Worm (Caenorhabditis elegans) whole organism, L2 larva: ENCODE data around the gene zig-2.

ENCODE experiments used
- F13H6.1 ChIP-seq: sonication (generic microtip); optimal IDR thresholded peaks from 2 replicates; lab custom pipeline; 2016; ENCODE audit warnings: missing genetic modification characterization, missing compliant biosample characterization
- Y55F3AM.14 ChIP-seq: fragments of 200-800 bp; sonication (Bioruptor generic); optimal IDR thresholded peaks from 2 replicates; lab custom pipeline; 2018; ENCODE audit warnings: mild to moderate bottlenecking, missing genetic modification characterization, missing compliant biosample characterization
- ZK546.5 ChIP-seq: sonication (generic microtip); optimal IDR thresholded peaks from 2 replicates; lab custom pipeline; 2017; ENCODE audit warnings: missing biosample characterization, missing genetic modification characterization
- aly-2 ChIP-seq: fragments of 150-350 bp; optimal IDR thresholded peaks from 2 replicates; lab custom pipeline; 2014; ENCODE audit warnings: missing biosample characterization, missing genetic modification characterization
- ceh-82 ChIP-seq: fragments of 150-350 bp; optimal IDR thresholded peaks from 2 replicates; lab custom pipeline; 2014; ENCODE audit warnings: missing biosample characterization, missing genetic modification characterization
- crh-2 ChIP-seq: sonication (generic microtip); optimal IDR thresholded peaks from 2 replicates; lab custom pipeline; 2017; ENCODE audit warnings: missing biosample characterization, missing genetic modification characterization
- dmd-4 ChIP-seq: sonication (generic microtip); optimal IDR thresholded peaks from 2 replicates; lab custom pipeline; 2017; ENCODE audit warnings: missing biosample characterization, missing genetic modification characterization
- egl-27 ChIP-seq: sonication (generic microtip); optimal IDR thresholded peaks from 3 replicates; lab custom pipeline; 2017; ENCODE audit warnings: missing biosample characterization, missing genetic modification reagents, missing genetic modification characterization
- elt-1 ChIP-seq: fragments of 150-350 bp; optimal IDR thresholded peaks from 2 replicates; lab custom pipeline; 2014; ENCODE audit warnings: missing biosample characterization, missing genetic modification characterization
- elt-3 ChIP-seq: sonication (generic microtip); optimal IDR thresholded peaks from 2 replicates; lab custom pipeline; 2017; ENCODE audit warnings: missing biosample characterization, missing genetic modification characterization
- gmeb-1 ChIP-seq: fragments of 150-350 bp; optimal IDR thresholded peaks from 2 replicates; lab custom pipeline; 2014; ENCODE audit warnings: missing biosample characterization, missing genetic modification characterization
- lin-11 ChIP-seq: fragments of 150-350 bp; sonication (generic microtip); optimal IDR thresholded peaks from 2 replicates; lab custom pipeline; 2014; ENCODE audit warnings: missing biosample characterization, missing genetic modification characterization, inconsistent platforms, mixed read lengths
- lin-13 ChIP-seq: fragments of 150-350 bp; optimal IDR thresholded peaks from 2 replicates; lab custom pipeline; 2014; ENCODE audit warnings: missing biosample characterization, missing genetic modification reagents, missing genetic modification characterization
- lsy-2 ChIP-seq, 2 experiments: fragments of 150-350 bp in 1 of 2; sonication (generic microtip) in 1 of 2; optimal IDR thresholded peaks; 2 replicates each; lab custom pipeline; 2014 to 2017; ENCODE audit warnings: missing biosample characterization in 2 of 2, missing genetic modification characterization in 2 of 2
- mab-5 ChIP-seq: fragments of 150-350 bp; optimal IDR thresholded peaks from 2 replicates; lab custom pipeline; 2014; ENCODE audit warnings: missing biosample characterization, missing genetic modification characterization
- mbf-1 ChIP-seq: sonication (generic microtip); optimal IDR thresholded peaks from 2 replicates; lab custom pipeline; 2017; ENCODE audit warnings: missing biosample characterization, missing genetic modification characterization
- mdl-1 ChIP-seq, 2 experiments: fragments of 150-350 bp in 1 of 2; sonication (generic microtip) in 1 of 2; optimal IDR thresholded peaks; 2 replicates each; lab custom pipeline; 2017; ENCODE audit warnings: missing biosample characterization in 2 of 2, missing genetic modification characterization in 2 of 2
- nhr-10 ChIP-seq: sonication (generic microtip); optimal IDR thresholded peaks from 2 replicates; lab custom pipeline; 2017; ENCODE audit warnings: missing biosample characterization, missing genetic modification characterization
- nhr-129 ChIP-seq: fragments of 150-350 bp; optimal IDR thresholded peaks from 2 replicates; lab custom pipeline; 2014; ENCODE audit warnings: missing biosample characterization, missing genetic modification characterization
- nhr-23 ChIP-seq: fragments of 150-350 bp; optimal IDR thresholded peaks from 2 replicates; lab custom pipeline; 2014; ENCODE audit warnings: missing biosample characterization, missing genetic modification reagents, missing genetic modification characterization
- nhr-6 ChIP-seq: fragments of 150-350 bp; optimal IDR thresholded peaks from 2 replicates; lab custom pipeline; 2014; ENCODE audit warnings: missing biosample characterization, missing genetic modification characterization
- nhr-77 ChIP-seq: fragments of 150-350 bp; optimal IDR thresholded peaks from 2 replicates; lab custom pipeline; 2014; ENCODE audit warnings: missing biosample characterization, missing genetic modification characterization
- peb-1 ChIP-seq: fragments of 150-350 bp; optimal IDR thresholded peaks from 2 replicates; lab custom pipeline; 2014; ENCODE audit warnings: missing biosample characterization, missing genetic modification characterization
- skn-1 ChIP-seq: sonication (generic microtip); optimal IDR thresholded peaks from 2 replicates; lab custom pipeline; 2017; ENCODE audit warnings: missing biosample characterization, missing genetic modification characterization
- sma-3 ChIP-seq: sonication (generic microtip); optimal IDR thresholded peaks from 2 replicates; lab custom pipeline; 2016; ENCODE audit warnings: missing genetic modification reagents, missing genetic modification characterization, missing compliant biosample characterization
- sma-9 ChIP-seq, 2 experiments: fragments of 150-350 bp in 1 of 2; sonication (generic microtip) in 1 of 2; optimal IDR thresholded peaks; 2 replicates each; lab custom pipeline; 2014 to 2016; ENCODE audit warnings: missing genetic modification characterization in 2 of 2, mild to moderate bottlenecking in 1 of 2, missing biosample characterization in 1 of 2, missing compliant biosample characterization in 1 of 2, missing genetic modification reagents in 1 of 2, moderate library complexity in 1 of 2
- snpc-4 ChIP-seq: fragments of 150-350 bp; optimal IDR thresholded peaks from 2 replicates; lab custom pipeline; 2014; ENCODE audit warnings: missing biosample characterization, missing genetic modification characterization
- unc-39 ChIP-seq: fragments of 150-350 bp; optimal IDR thresholded peaks from 2 replicates; lab custom pipeline; 2014; ENCODE audit warnings: missing biosample characterization, missing genetic modification characterization
- unc-55 ChIP-seq: fragments of 150-350 bp; sonication (generic microtip); optimal IDR thresholded peaks from 3 replicates; lab custom pipeline; 2014; ENCODE audit warnings: missing biosample characterization, missing genetic modification reagents, missing genetic modification characterization
- unc-62 ChIP-seq: fragments of 150-350 bp; optimal IDR thresholded peaks from 2 replicates; lab custom pipeline; 2014; ENCODE audit warnings: missing biosample characterization, missing genetic modification reagents, missing genetic modification characterization
- ztf-1 ChIP-seq: fragments of 200-800 bp; sonication (Bioruptor generic); conservative IDR thresholded peaks from 2 replicates; pipeline ENCODE4 v1.3.6; 2022; ENCODE audit warnings: missing genetic modification characterization, missing compliant biosample characterization
- ztf-11 ChIP-seq: sonication (generic microtip); optimal IDR thresholded peaks from 2 replicates; lab custom pipeline; 2017; ENCODE audit warnings: missing biosample characterization, missing genetic modification characterization

Gene zig-2

ce11 chrX:12335808-12336207 is 5.4 kb downstream of the zig-2 start, which contains the start of gene srd-48:
Gene srd-48, plus strand, starts transcription at chrX:12336108.
- no peak for TF ChIP-seq mab-5 (tag; lab: Kevin White, UChicago)
- TF ChIP-seq crh-2 (tag; lab: Kevin White, UChicago): no peak
- TF ChIP-seq Y55F3AM.14 (GFP tag; lab: Kevin White, UChicago): no peak
- TF ChIP-seq ceh-82 (tag; lab: Kevin White, UChicago): no peak
- no peak for TF ChIP-seq sma-3 (GFP tag; lab: Kevin White, UChicago)
- no peak for TF ChIP-seq nhr-129 (tag; lab: Kevin White, UChicago)
- TF ChIP-seq lsy-2 (tag; optimal IDR thresholded peaks at IDR 0.05; lab: Kevin White, UChicago): no peak
- no peak for TF ChIP-seq unc-62 (GFP tag; lab: Kevin White, UChicago)
- no peak for TF ChIP-seq peb-1 (tag; lab: Kevin White, UChicago)
- TF ChIP-seq, all 48 proteins: peak for 0

ce11 chrX:12333479-12333878 is 7.8 kb downstream of the zig-2 start, which contains the start of gene srd-47:
Gene srd-47, plus strand, starts transcription at chrX:12333642.
- TF ChIP-seq nhr-129 (tag; lab: Kevin White, UChicago): no peak
- no peak for TF ChIP-seq F13H6.1 (tag; lab: Kevin White, UChicago)
- TF ChIP-seq ZK546.5 (tag; lab: Kevin White, UChicago): no peak
- TF ChIP-seq lin-11 (tag; lab: Kevin White, UChicago): no peak
- no peak for TF ChIP-seq unc-39 (tag; lab: Kevin White, UChicago)
- TF ChIP-seq mbf-1 (tag; lab: Kevin White, UChicago): no peak
- no peak for TF ChIP-seq nhr-23 (tag; lab: Kevin White, UChicago)
- TF ChIP-seq nhr-10 (tag; lab: Kevin White, UChicago): no peak
- TF ChIP-seq skn-1: no peak
- no peak for TF ChIP-seq nhr-6
- no peak for TF ChIP-seq egl-27 (tag; lab: Kevin White, UChicago)

DNA sequence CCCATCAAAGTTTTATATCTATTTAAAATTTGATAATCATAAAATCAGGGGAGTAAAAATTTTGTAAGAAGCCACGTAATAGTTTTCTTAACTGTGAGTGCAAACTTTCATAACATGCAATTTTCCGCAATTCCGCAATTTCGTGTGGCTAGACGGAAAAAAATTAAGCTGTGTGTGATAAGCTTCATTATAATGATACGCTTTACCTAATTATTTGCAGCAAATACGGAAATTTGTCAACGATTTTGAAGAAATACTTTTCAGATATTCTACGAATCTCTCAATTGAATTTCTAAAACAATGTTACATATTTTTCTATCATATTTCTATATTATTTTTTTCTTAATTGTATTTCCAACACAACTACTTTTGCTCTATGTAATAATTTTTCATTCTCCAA is 9.4 kb downstream of the zig-2 start, which contains the start of gene srd-46:
Gene srd-46 (plus strand): TSS at position 301 of the 400 bp plus-strand sequence.
- TF ChIP-seq F13H6.1 (tag; lab: Kevin White, UChicago) (no peak), nhr-6 (no peak), unc-55 (GFP tag; lab: Kevin White, UChicago) (no peak), nhr-23 (tag; lab: Kevin White, UChicago) (no peak)

DNA sequence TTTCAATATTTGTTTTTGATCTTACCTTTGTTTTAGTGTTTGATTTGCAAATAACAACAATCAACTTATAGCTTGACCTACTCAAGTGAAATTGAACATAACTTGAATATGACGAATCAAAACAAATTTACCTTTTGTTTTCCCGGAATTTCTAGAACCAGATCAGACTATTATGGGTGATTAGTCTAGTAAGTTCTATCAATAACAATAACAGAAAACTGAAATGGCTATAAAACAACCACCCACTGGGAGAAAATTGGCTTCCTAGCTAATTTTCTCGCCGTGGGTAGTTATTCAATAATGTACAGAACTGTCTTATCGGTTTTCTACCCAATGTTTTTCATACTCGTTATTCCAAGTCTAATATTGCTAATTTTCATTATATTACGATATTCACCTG is 12.6 kb downstream of the zig-2 start, which contains the start of gene srd-45:
Gene srd-45 (plus strand): TSS at position 301 of the 400 bp plus-strand sequence.
- TF ChIP-seq skn-1: no peak
- no peak for TF ChIP-seq lsy-2 (tag; optimal IDR thresholded peaks at IDR 0.05; lab: Kevin White, UChicago)
- no peak for TF ChIP-seq mdl-1 (tag; optimal IDR thresholded peaks at IDR 0.05; lab: Kevin White, UChicago)
- no peak for TF ChIP-seq lin-13 (GFP tag; lab: Kevin White, UChicago)
- no peak for TF ChIP-seq aly-2
- no peak for TF ChIP-seq elt-3 (tag; lab: Kevin White, UChicago)
- no peak for TF ChIP-seq nhr-6
- no peak for TF ChIP-seq ztf-11 (tag; lab: Kevin White, UChicago)
- no peak for TF ChIP-seq snpc-4 (tag; lab: Kevin White, UChicago)
- TF ChIP-seq crh-2 (tag; lab: Kevin White, UChicago): no peak
- no peak for TF ChIP-seq ztf-1
- no peak for TF ChIP-seq nhr-77 (tag; lab: Kevin White, UChicago)
- no peak for TF ChIP-seq ceh-82 (tag; lab: Kevin White, UChicago)
- TF ChIP-seq mbf-1 (tag; lab: Kevin White, UChicago): no peak
- no peak for TF ChIP-seq sma-9 (GFP tag; optimal IDR thresholded peaks at IDR 0.05; lab: Kevin White, UChicago)
- no peak for TF ChIP-seq sma-9 (tag; optimal IDR thresholded peaks at IDR 0.05; lab: Kevin White, UChicago)
- TF ChIP-seq dmd-4 (tag; lab: Kevin White, UChicago): no peak
- no peak for TF ChIP-seq gmeb-1
- TF ChIP-seq, all 48 proteins: peak for 0

- TF ChIP-seq Y55F3AM.14 (GFP tag; lab: Kevin White, UChicago): no peak
- TF ChIP-seq elt-1 (tag; lab: Kevin White, UChicago): no peak
These were observed 14.8 kb downstream of the zig-2 start, which contains the start of gene srd-41 for ce11 chrX:12326424-12326823. Gene srd-41, plus strand, starts transcription at chrX:12326724.
